Worm (Caenorhabditis elegans) whole organism, midembryonic: ENCODE measurements around the gene W07A12.4.

Experiments used
- T22C8.4 ChIP-seq: fragments of 200-800 bp; sonication (Bioruptor generic); IDR thresholded peaks from 2 replicates; pipeline ENCODE4 v1.3.6; 2022; ENCODE audit warnings: missing genetic modification characterization, missing compliant biosample characterization
- cog-1 ChIP-seq: sonication (generic microtip); optimal IDR thresholded peaks from 2 replicates; lab custom pipeline; 2016; ENCODE audit warnings: missing genetic modification characterization, missing compliant biosample characterization
- klf-2 ChIP-seq: fragments of 200-800 bp; sonication (Bioruptor generic); conservative IDR thresholded peaks from 2 replicates; pipeline ENCODE4 v1.3.6; 2022; ENCODE audit warnings: missing genetic modification reagents, missing genetic modification characterization, missing compliant biosample characterization
- med-1 ChIP-seq: sonication (generic microtip); optimal IDR thresholded peaks from 2 replicates; lab custom pipeline; 2017; ENCODE audit warnings: missing genetic modification characterization, mild to moderate bottlenecking, missing compliant biosample characterization, antibody characterized with exemption, missing genetic modification reagents; ENCODE audit not compliant: insufficient read depth
- ref-1 ChIP-seq: fragments of 200-800 bp; sonication (Bioruptor generic); conservative IDR thresholded peaks from 2 replicates; pipeline ENCODE4 v1.3.6; 2022; ENCODE audit warnings: missing genetic modification reagents, missing genetic modification characterization, missing compliant biosample characterization
- ztf-29 ChIP-seq: fragments of 200-800 bp; sonication (Bioruptor generic); IDR thresholded peaks from 2 replicates; pipeline ENCODE4 v1.3.6; 2022; ENCODE audit warnings: missing genetic modification reagents, missing genetic modification characterization, missing compliant biosample characterization

- TF ChIP-seq ztf-29 (no peak), T22C8.4 (GFP tag; lab: Robert Waterston, UW) (no peak), cog-1 (tag; lab: Kevin White, UChicago) (no peak), med-1 (GFP tag; lab: Kevin White, UChicago) (no peak), klf-2 (GFP tag; lab: Robert Waterston, UW) (no peak), ref-1 (GFP tag; lab: Robert Waterston, UW) (no peak)
These were observed 31.1 kb upstream of the W07A12.4 start for ce11 chrII:9114972-9115371.
